Worm (Caenorhabditis elegans) whole organism, late embryonic: Measurements from ENCODE around the gene hlh-33.

Experiments
- C08G9.2 ChIP-seq: sonication (generic microtip); optimal IDR thresholded peaks from 2 replicates; lab custom pipeline; 2016; ENCODE audit warnings: mild to moderate bottlenecking, missing genetic modification characterization, moderate library complexity, missing compliant biosample characterization
- C38D4.7 ChIP-seq: fragments of 200-800 bp; sonication (Bioruptor generic); optimal IDR thresholded peaks from 2 replicates; lab custom pipeline; 2018; ENCODE audit warnings: mild to moderate bottlenecking, missing genetic modification characterization, moderate library complexity, missing compliant biosample characterization
- F13H6.1 ChIP-seq: sonication (generic microtip); optimal IDR thresholded peaks from 2 replicates; lab custom pipeline; 2016; ENCODE audit warnings: missing genetic modification characterization, missing compliant biosample characterization
- K09A11.1 ChIP-seq: sonication (generic microtip); optimal IDR thresholded peaks from 2 replicates; lab custom pipeline; 2017; ENCODE audit warnings: antibody characterized with exemption, mild to moderate bottlenecking, missing genetic modification characterization, missing compliant biosample characterization; ENCODE audit not compliant: insufficient read depth
- T23F11.4 ChIP-seq: fragments of 200-800 bp; sonication (Bioruptor generic); optimal IDR thresholded peaks from 2 replicates; lab custom pipeline; 2018; ENCODE audit warnings: mild to moderate bottlenecking, missing genetic modification characterization, missing compliant biosample characterization
- ama-1 ChIP-seq: fragments of 150-350 bp; optimal IDR thresholded peaks from 2 replicates; lab custom pipeline; 2014
- ceh-18 ChIP-seq: sonication (generic microtip); optimal IDR thresholded peaks from 2 replicates; lab custom pipeline; 2016; ENCODE audit warnings: missing genetic modification characterization, missing compliant biosample characterization
- ceh-19 ChIP-seq: fragments of 200-800 bp; sonication (Bioruptor generic); optimal IDR thresholded peaks from 2 replicates; lab custom pipeline; 2018; ENCODE audit warnings: mild to moderate bottlenecking, missing genetic modification characterization, missing compliant biosample characterization
- ceh-2 ChIP-seq: sonication (generic microtip); optimal IDR thresholded peaks from 2 replicates; lab custom pipeline; 2016; ENCODE audit warnings: missing genotype, missing genetic modification characterization, missing compliant biosample characterization
- ceh-22 ChIP-seq: sonication (generic microtip); optimal IDR thresholded peaks from 2 replicates; lab custom pipeline; 2017; ENCODE audit warnings: missing biosample characterization, missing genetic modification characterization
- ceh-24 ChIP-seq: sonication (generic microtip); optimal IDR thresholded peaks from 2 replicates; lab custom pipeline; 2016; ENCODE audit warnings: mild to moderate bottlenecking, missing genetic modification characterization, missing compliant biosample characterization
- ceh-30 ChIP-seq: fragments of 150-350 bp; optimal IDR thresholded peaks from 2 replicates; lab custom pipeline; 2014; ENCODE audit warnings: missing biosample characterization, missing genetic modification characterization
- ceh-45 ChIP-seq: fragments of 200-800 bp; sonication (Bioruptor generic); IDR thresholded peaks from 2 replicates; pipeline ENCODE4 v1.3.6; 2022; ENCODE audit warnings: missing genetic modification reagents, missing genetic modification characterization, missing compliant biosample characterization
- ceh-9 ChIP-seq: sonication (generic microtip); optimal IDR thresholded peaks from 2 replicates; lab custom pipeline; 2016; ENCODE audit warnings: mild to moderate bottlenecking, missing genetic modification characterization, inconsistent platforms, missing compliant biosample characterization
- dmd-4 ChIP-seq: sonication (generic microtip); optimal IDR thresholded peaks from 2 replicates; lab custom pipeline; 2016; ENCODE audit warnings: borderline replicate concordance, missing genetic modification characterization, missing compliant biosample characterization
- dve-1 ChIP-seq: sonication (generic microtip); optimal IDR thresholded peaks from 2 replicates; lab custom pipeline; 2017; ENCODE audit warnings: antibody characterized with exemption, mild to moderate bottlenecking, missing genetic modification characterization, missing compliant biosample characterization
- elt-2 ChIP-seq: sonication (generic microtip); optimal IDR thresholded peaks from 2 replicates; lab custom pipeline; 2016; ENCODE audit warnings: missing genetic modification reagents, missing genetic modification characterization, missing compliant biosample characterization
- elt-4 ChIP-seq: sonication (generic microtip); optimal IDR thresholded peaks from 2 replicates; lab custom pipeline; 2016; ENCODE audit warnings: missing genetic modification characterization, missing compliant biosample characterization
- ets-4 ChIP-seq: sonication (generic microtip); optimal IDR thresholded peaks from 2 replicates; lab custom pipeline; 2016; ENCODE audit warnings: missing genetic modification characterization, missing compliant biosample characterization
- fax-1 ChIP-seq: sonication (generic microtip); optimal IDR thresholded peaks from 2 replicates; lab custom pipeline; 2016; ENCODE audit warnings: missing genotype, missing genetic modification characterization, missing compliant biosample characterization
- gmeb-2 ChIP-seq: sonication (generic microtip); optimal IDR thresholded peaks from 2 replicates; lab custom pipeline; 2016; ENCODE audit warnings: missing genetic modification characterization, inconsistent platforms, missing compliant biosample characterization
- hlh-15 ChIP-seq: sonication (generic microtip); optimal IDR thresholded peaks from 2 replicates; lab custom pipeline; 2016; ENCODE audit warnings: missing genetic modification characterization, missing compliant biosample characterization
- hlh-30 ChIP-seq: sonication (generic microtip); optimal IDR thresholded peaks from 2 replicates; lab custom pipeline; 2017; ENCODE audit warnings: antibody characterized with exemption, missing genetic modification characterization, missing compliant biosample characterization; ENCODE audit not compliant: insufficient read depth
- hlh-6 ChIP-seq: sonication (generic microtip); optimal IDR thresholded peaks from 2 replicates; lab custom pipeline; 2016; ENCODE audit warnings: missing genotype, missing genetic modification characterization, missing compliant biosample characterization
- hlh-8 ChIP-seq: sonication (generic microtip); optimal IDR thresholded peaks from 2 replicates; lab custom pipeline; 2016; ENCODE audit warnings: missing genotype, missing genetic modification characterization, missing compliant biosample characterization
- lim-6 ChIP-seq: sonication (generic microtip); optimal IDR thresholded peaks from 2 replicates; lab custom pipeline; 2016; ENCODE audit warnings: missing genetic modification characterization, missing compliant biosample characterization
- lin-11 ChIP-seq: fragments of 200-800 bp; sonication (Bioruptor generic); optimal IDR thresholded peaks from 2 replicates; lab custom pipeline; 2018; ENCODE audit warnings: mild to moderate bottlenecking, missing genetic modification characterization, missing compliant biosample characterization
- mec-3 ChIP-seq: sonication (generic microtip); optimal IDR thresholded peaks from 2 replicates; lab custom pipeline; 2016; ENCODE audit warnings: borderline replicate concordance, missing genetic modification characterization, missing compliant biosample characterization
- nfya-1 ChIP-seq: sonication (generic microtip); optimal IDR thresholded peaks from 2 replicates; lab custom pipeline; 2017; ENCODE audit warnings: missing genetic modification characterization, mild to moderate bottlenecking, missing compliant biosample characterization, antibody characterized with exemption, moderate library complexity
- nhr-11 ChIP-seq: fragments of 150-350 bp; optimal IDR thresholded peaks from 2 replicates; lab custom pipeline; 2014; ENCODE audit warnings: missing biosample characterization, missing genetic modification characterization
- nhr-232 ChIP-seq: sonication (generic microtip); optimal IDR thresholded peaks from 2 replicates; lab custom pipeline; 2016; ENCODE audit warnings: missing genetic modification characterization, missing compliant biosample characterization
- odd-2 ChIP-seq: sonication (generic microtip); optimal IDR thresholded peaks from 2 replicates; lab custom pipeline; 2017; ENCODE audit warnings: antibody characterized with exemption, mild to moderate bottlenecking, missing genetic modification characterization, missing compliant biosample characterization
- pag-3 ChIP-seq: sonication (generic microtip); optimal IDR thresholded peaks from 2 replicates; lab custom pipeline; 2016; ENCODE audit warnings: missing compliant biosample characterization, missing genetic modification characterization, borderline replicate concordance
- pax-1 ChIP-seq: fragments of 150-350 bp; optimal IDR thresholded peaks from 2 replicates; lab custom pipeline; 2014; ENCODE audit warnings: missing biosample characterization, missing genetic modification characterization
- pha-2 ChIP-seq: sonication (generic microtip); optimal IDR thresholded peaks from 2 replicates; lab custom pipeline; 2017; ENCODE audit warnings: mild to moderate bottlenecking, missing genetic modification characterization, missing compliant biosample characterization
- pros-1 ChIP-seq: fragments of 150-350 bp; optimal IDR thresholded peaks from 2 replicates; lab custom pipeline; 2014; ENCODE audit warnings: missing biosample characterization, missing genetic modification reagents, missing genetic modification characterization
- ref-2 ChIP-seq: sonication (generic microtip); optimal IDR thresholded peaks from 2 replicates; lab custom pipeline; 2016; ENCODE audit warnings: missing genetic modification characterization, missing compliant biosample characterization
- rnt-1 ChIP-seq: sonication (generic microtip); optimal IDR thresholded peaks from 2 replicates; lab custom pipeline; 2016; ENCODE audit warnings: missing genetic modification characterization, missing compliant biosample characterization
- sdc-2 ChIP-seq: sonication (generic microtip); optimal IDR thresholded peaks from 2 replicates; lab custom pipeline; 2016; ENCODE audit warnings: missing genotype, missing genetic modification characterization, missing compliant biosample characterization
- sox-4 ChIP-seq: sonication (generic microtip); optimal IDR thresholded peaks from 2 replicates; lab custom pipeline; 2017; ENCODE audit warnings: mild to moderate bottlenecking, missing genetic modification characterization, inconsistent platforms, missing compliant biosample characterization
- tbx-2 ChIP-seq: sonication (generic microtip); optimal IDR thresholded peaks from 2 replicates; lab custom pipeline; 2016; ENCODE audit warnings: missing genetic modification characterization, missing compliant biosample characterization
- unc-3 ChIP-seq, 2 experiments: fragments of 200-800 bp in 1 of 2; sonication (Bioruptor generic) in 1 of 2; sonication (generic microtip) in 1 of 2; conservative IDR thresholded peaks in 1 of 2; optimal IDR thresholded peaks in 1 of 2; 2 replicates each; pipeline versions ENCODE4 v1.3.6 to Lab custom; 2016 to 2022; ENCODE audit warnings: missing compliant biosample characterization in 2 of 2, missing genetic modification characterization in 2 of 2, missing genetic modification reagents in 1 of 2
- unc-42 ChIP-seq: sonication (generic microtip); optimal IDR thresholded peaks from 2 replicates; lab custom pipeline; 2016; ENCODE audit warnings: missing genotype, missing genetic modification characterization, missing compliant biosample characterization
- unc-55 ChIP-seq: sonication (generic microtip); optimal IDR thresholded peaks from 2 replicates; lab custom pipeline; 2017; ENCODE audit warnings: missing biosample characterization, missing genetic modification reagents, missing genetic modification characterization
- unc-86 ChIP-seq: sonication (generic microtip); optimal IDR thresholded peaks from 2 replicates; lab custom pipeline; 2016; ENCODE audit warnings: missing genetic modification characterization, missing compliant biosample characterization
- zip-5 ChIP-seq: sonication (generic microtip); optimal IDR thresholded peaks from 2 replicates; lab custom pipeline; 2016; ENCODE audit warnings: missing genetic modification characterization, missing compliant biosample characterization

Gene hlh-33

DNA sequence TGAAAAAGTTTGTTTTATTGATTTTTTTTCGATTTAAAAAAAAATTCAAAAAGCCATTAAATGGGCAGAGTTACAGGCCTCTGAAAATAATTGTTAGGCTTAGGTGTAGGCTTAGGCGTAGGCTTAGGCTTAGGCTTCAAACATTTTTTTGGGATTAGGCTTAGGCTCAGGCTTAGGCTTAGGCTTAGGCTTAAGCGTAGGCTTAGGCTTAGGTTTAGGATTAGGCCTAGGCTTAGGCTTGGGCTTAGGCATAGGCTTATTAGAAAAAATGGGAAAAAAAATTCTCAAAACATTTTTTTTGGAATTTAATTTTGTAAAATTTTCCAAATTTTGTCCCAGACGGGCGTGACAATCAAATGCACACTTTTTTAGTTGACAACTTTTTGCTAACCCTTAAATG lies 983 bp downstream of the hlh-33 start:
- TF ChIP-seq dve-1 (tag; lab: Kevin White, UChicago) (peak; percentile 61), dmd-4 (tag; lab: Kevin White, UChicago) (no peak)

DNA sequence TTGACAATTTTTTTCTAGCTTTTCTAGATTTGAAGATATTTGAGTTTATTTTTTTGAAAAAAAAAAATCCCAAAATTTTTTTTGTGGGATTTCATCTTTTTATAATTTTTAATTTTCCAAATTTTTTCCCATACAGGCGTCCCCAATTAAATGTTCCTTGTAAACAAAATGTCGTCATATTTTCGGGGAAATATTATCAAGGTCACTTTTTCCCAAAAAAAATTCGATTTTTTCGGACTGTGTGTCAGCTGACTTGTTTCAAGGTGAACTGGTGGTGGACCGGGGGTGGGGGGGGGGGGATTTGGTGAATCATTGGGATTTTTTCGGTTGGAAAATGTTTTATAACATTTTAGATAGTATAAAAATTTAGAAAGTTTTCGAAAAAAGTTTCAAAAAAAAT lies 1.5 kb downstream of the hlh-33 start:
- TF ChIP-seq ceh-9 (tag; lab: Kevin White, UChicago) (no peak), nhr-232 (tag; lab: Kevin White, UChicago) (no peak), pros-1 (tag; lab: Kevin White, UChicago) (no peak), hlh-15 (tag; lab: Kevin White, UChicago) (no peak), ceh-30 (tag; lab: Kevin White, UChicago) (no peak), hlh-6 (tag; lab: Kevin White, UChicago) (no peak), lin-11 (tag; lab: Kevin White, UChicago) (no peak), F13H6.1 (tag; lab: Kevin White, UChicago) (no peak), ceh-2 (tag; lab: Kevin White, UChicago) (no peak), fax-1 (no peak)
- TF ChIP-seq, all 69 proteins: peak for 0

DNA sequence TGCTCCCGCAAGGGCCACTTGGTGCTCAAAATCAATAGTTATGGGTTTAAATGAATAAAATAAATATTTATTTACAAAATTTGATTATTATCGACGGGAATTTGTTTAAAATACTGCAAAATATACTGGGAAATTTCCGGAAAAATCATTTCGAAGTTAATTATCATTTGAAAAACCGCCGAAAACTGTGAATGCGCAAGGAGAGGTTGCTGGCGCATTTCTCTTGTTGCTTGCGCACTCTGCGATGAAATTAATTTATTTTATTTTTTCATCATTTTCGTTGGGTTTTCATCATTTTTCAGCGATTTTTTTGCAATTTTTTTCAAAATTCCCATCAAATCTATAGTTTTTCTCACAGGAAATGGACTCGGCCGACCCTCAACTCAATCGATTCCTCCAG lies 4.3 kb downstream of the hlh-33 start, which contains the start of gene ddp-1:
TSS of gene ddp-1 (plus strand) at position 357 of the 400 bp plus-strand sequence.
- TF ChIP-seq lim-6 (tag; lab: Kevin White, UChicago) (peak; percentile 15), C38D4.7 (GFP tag; lab: Kevin White, UChicago) (peak; percentile 68), nhr-232 (tag; lab: Kevin White, UChicago) (no peak), ceh-45 (GFP tag; lab: Robert Waterston, UW) (peak; percentile 71; the same call in 1 of the 2 replicates), pha-2 (tag; lab: Kevin White, UChicago) (peak; percentile 58), hlh-8 (tag; lab: Kevin White, UChicago) (no peak), rnt-1 (tag; lab: Kevin White, UChicago) (peak; percentile 52), elt-4 (tag; lab: Kevin White, UChicago) (no peak), ceh-24 (tag; lab: Kevin White, UChicago) (peak; percentile 61), ceh-18 (peak; percentile 59), T23F11.4 (GFP tag; lab: Kevin White, UChicago) (peak; percentile 74), ceh-30 (tag; lab: Kevin White, UChicago) (no peak), gmeb-2 (tag; lab: Kevin White, UChicago) (peak; percentile 82), ceh-2 (tag; lab: Kevin White, UChicago) (peak; percentile 65), sdc-2 (peak; percentile 28), K09A11.1 (peak; percentile 71), odd-2 (tag; lab: Kevin White, UChicago) (no peak), tbx-2 (tag; lab: Kevin White, UChicago) (peak; percentile 77), unc-42 (tag; lab: Kevin White, UChicago) (peak; percentile 93), ref-2 (tag; lab: Kevin White, UChicago) (peak; percentile 75), F13H6.1 (tag; lab: Kevin White, UChicago) (peak; percentile 25), fax-1 (peak; percentile 47), unc-3 (GFP tag; conservative IDR thresholded peaks at IDR 0.05; lab: Robert Waterston, UW) (peak; percentile 81), unc-3 (tag; optimal IDR thresholded peaks at IDR 0.05; lab: Kevin White, UChicago) (peak; percentile 51), dmd-4 (tag; lab: Kevin White, UChicago) (no peak), hlh-30 (tag; lab: Kevin White, UChicago) (no peak), C08G9.2 (tag; lab: Kevin White, UChicago) (peak; percentile 36), nfya-1 (tag; lab: Kevin White, UChicago) (peak; percentile 85), ceh-22 (tag; lab: Kevin White, UChicago) (no peak), elt-2 (tag; lab: Kevin White, UChicago) (peak; percentile 86), lin-11 (tag; lab: Kevin White, UChicago) (peak; percentile 47), unc-86 (peak; percentile 77), ceh-19 (GFP tag; lab: Kevin White, UChicago) (peak; percentile 69), hlh-6 (tag; lab: Kevin White, UChicago) (no peak), pros-1 (tag; lab: Kevin White, UChicago) (no peak), dve-1 (tag; lab: Kevin White, UChicago) (peak; percentile 72), nhr-11 (tag; lab: Kevin White, UChicago) (no peak), pax-1 (tag; lab: Kevin White, UChicago) (no peak), mec-3 (tag; lab: Kevin White, UChicago) (no peak), zip-5 (peak; percentile 7), pag-3 (no peak), unc-55 (GFP tag; lab: Kevin White, UChicago) (no peak), sox-4 (tag; lab: Kevin White, UChicago) (peak; percentile 71), ets-4 (tag; lab: Kevin White, UChicago) (peak; percentile 75), ama-1 (lab: Kevin White, UChicago) (no peak)
